Worm (Caenorhabditis elegans) whole organism, L4 larva: ENCODE results near the gene fbxb-81.

ENCODE experiments used
- ZK546.5 ChIP-seq, 2 experiments: sonication (generic microtip); optimal IDR thresholded peaks; 2 replicates each; lab custom pipeline; 2017; ENCODE audit warnings: missing biosample characterization in 2 of 2, missing genetic modification characterization in 2 of 2
- dpl-1 ChIP-seq: fragments of 150-350 bp; optimal IDR thresholded peaks from 2 replicates; lab custom pipeline; 2014; ENCODE audit warnings: missing biosample characterization, missing genetic modification reagents, missing genetic modification characterization

ce11 chrIII:134194-134593 is 6.8 kb downstream of the fbxb-81 start, which contains the start of gene pals-25:
- TF ChIP-seq dpl-1 (no peak), ZK546.5 (tag; optimal IDR thresholded peaks at IDR 0.05; lab: Kevin White, UChicago) (no peak)
